Worm (Caenorhabditis elegans) whole organism, young adult: ENCODE results near the gene samt-1.

Experiments used
- B0336.3 ChIP-seq: fragments of 200-800 bp; sonication (Bioruptor generic); IDR thresholded peaks from 2 replicates; pipeline ENCODE4 v1.3.6; 2022; ENCODE audit warnings: missing genetic modification characterization, missing compliant biosample characterization
- C06A6.2 ChIP-seq: fragments of 200-800 bp; sonication (Bioruptor generic); conservative IDR thresholded peaks from 2 replicates; pipeline ENCODE4 v1.3.6; 2022; ENCODE audit warnings: missing genetic modification characterization, missing compliant biosample characterization
- D2030.7 ChIP-seq: fragments of 200-800 bp; sonication (Bioruptor generic); IDR thresholded peaks from 2 replicates; pipeline ENCODE4 v1.3.6; 2022; ENCODE audit warnings: missing genetic modification reagents, missing genetic modification characterization, missing compliant biosample characterization
- F22D6.2 ChIP-seq: sonication (generic microtip); optimal IDR thresholded peaks from 2 replicates; lab custom pipeline; 2016; ENCODE audit warnings: mild to moderate bottlenecking, missing genetic modification characterization, missing compliant biosample characterization
- F33H1.4 ChIP-seq: fragments of 200-800 bp; sonication (Bioruptor generic); IDR thresholded peaks from 2 replicates; pipeline ENCODE4 v1.3.6; 2022; ENCODE audit warnings: missing genetic modification reagents, missing genetic modification characterization, missing compliant biosample characterization
- F37B4.10 ChIP-seq: fragments of 200-800 bp; sonication (Bioruptor generic); IDR thresholded peaks from 2 replicates; pipeline ENCODE4 v1.3.6; 2022; ENCODE audit warnings: missing genetic modification characterization, missing compliant biosample characterization
- F55B11.4 ChIP-seq: sonication (generic microtip); optimal IDR thresholded peaks from 2 replicates; lab custom pipeline; 2016; ENCODE audit warnings: missing compliant biosample characterization, missing genetic modification characterization, borderline replicate concordance; ENCODE audit not compliant: insufficient read depth
- F57A8.1 ChIP-seq: fragments of 200-800 bp; sonication (Bioruptor generic); optimal IDR thresholded peaks from 2 replicates; lab custom pipeline; 2018; ENCODE audit warnings: mild to moderate bottlenecking, missing genetic modification characterization, moderate library complexity, missing compliant biosample characterization
- K11D2.4 ChIP-seq: fragments of 200-800 bp; sonication (Bioruptor generic); IDR thresholded peaks from 2 replicates; pipeline ENCODE4 v1.3.6; 2022; ENCODE audit warnings: missing genetic modification reagents, missing genetic modification characterization, missing compliant biosample characterization
- Y67H2A.10 ChIP-seq: fragments of 200-800 bp; sonication (Bioruptor generic); conservative IDR thresholded peaks from 2 replicates; pipeline ENCODE4 v1.3.6; 2022; ENCODE audit warnings: missing genetic modification reagents, missing genetic modification characterization, missing compliant biosample characterization
- akir-1 ChIP-seq: fragments of 200-800 bp; sonication (Bioruptor generic); optimal IDR thresholded peaks from 2 replicates; lab custom pipeline; 2018; ENCODE audit warnings: mild to moderate bottlenecking, missing genetic modification characterization, moderate library complexity, missing compliant biosample characterization
- atf-7 ChIP-seq: sonication (generic microtip); optimal IDR thresholded peaks from 2 replicates; lab custom pipeline; 2017; ENCODE audit warnings: mild to moderate bottlenecking, missing genetic modification characterization, missing compliant biosample characterization
- athp-1 ChIP-seq: sonication (generic microtip); optimal IDR thresholded peaks from 2 replicates; lab custom pipeline; 2017; ENCODE audit warnings: mild to moderate bottlenecking, missing genetic modification characterization, missing compliant biosample characterization
- attf-5 ChIP-seq: fragments of 200-800 bp; sonication (Bioruptor generic); optimal IDR thresholded peaks from 2 replicates; lab custom pipeline; 2018; ENCODE audit warnings: mild to moderate bottlenecking, missing genetic modification characterization, missing compliant biosample characterization
- attf-6 ChIP-seq: fragments of 200-800 bp; sonication (Bioruptor generic); IDR thresholded peaks from 2 replicates; pipeline ENCODE4 v1.3.6; 2022; ENCODE audit warnings: missing genetic modification reagents, missing genetic modification characterization, missing compliant biosample characterization
- cebp-2 ChIP-seq: fragments of 200-800 bp; sonication (Bioruptor generic); IDR thresholded peaks from 2 replicates; pipeline ENCODE4 v1.3.6; 2022; ENCODE audit warnings: missing genetic modification characterization, missing compliant biosample characterization
- ceh-40 ChIP-seq: fragments of 200-800 bp; sonication (Bioruptor generic); IDR thresholded peaks from 2 replicates; pipeline ENCODE4 v1.3.6; 2022; ENCODE audit warnings: missing genetic modification characterization, missing compliant biosample characterization
- chd-7 ChIP-seq: sonication (generic microtip); optimal IDR thresholded peaks from 2 replicates; lab custom pipeline; 2016; ENCODE audit warnings: mild to moderate bottlenecking, missing genetic modification characterization, moderate library complexity, missing compliant biosample characterization
- dox-1 ChIP-seq: fragments of 200-800 bp; sonication (Bioruptor generic); IDR thresholded peaks from 2 replicates; pipeline ENCODE4 v1.3.6; 2022; ENCODE audit warnings: missing genetic modification reagents, missing genetic modification characterization, missing compliant biosample characterization
- dpl-1 ChIP-seq: fragments of 150-350 bp; optimal IDR thresholded peaks from 2 replicates; lab custom pipeline; 2014; ENCODE audit warnings: missing biosample characterization, missing genetic modification reagents, missing genetic modification characterization
- ekl-4 ChIP-seq: fragments of 200-800 bp; sonication (Bioruptor generic); IDR thresholded peaks from 2 replicates; pipeline ENCODE4 v1.3.6; 2022; ENCODE audit warnings: missing genetic modification reagents, missing genetic modification characterization, missing compliant biosample characterization
- hlh-12 ChIP-seq: sonication (generic microtip); optimal IDR thresholded peaks from 2 replicates; lab custom pipeline; 2016; ENCODE audit warnings: missing genetic modification characterization, missing compliant biosample characterization
- let-607 ChIP-seq, 2 experiments: fragments of 200-800 bp in 1 of 2; sonication (Bioruptor generic) in 1 of 2; sonication (generic microtip) in 1 of 2; optimal IDR thresholded peaks; 2 replicates each; lab custom pipeline; 2016 to 2018; ENCODE audit warnings: mild to moderate bottlenecking in 2 of 2, missing compliant biosample characterization in 2 of 2, missing genetic modification characterization in 2 of 2, moderate library complexity in 2 of 2, missing genotype in 1 of 2
- lir-1 ChIP-seq: fragments of 200-800 bp; sonication (Bioruptor generic); conservative IDR thresholded peaks from 2 replicates; pipeline ENCODE4 v1.3.6; 2022; ENCODE audit warnings: missing genetic modification reagents, missing genetic modification characterization, missing compliant biosample characterization
- lsl-1 ChIP-seq: fragments of 200-800 bp; sonication (Bioruptor generic); optimal IDR thresholded peaks from 2 replicates; lab custom pipeline; 2018; ENCODE audit warnings: mild to moderate bottlenecking, missing genetic modification characterization, moderate library complexity, missing compliant biosample characterization
- madf-10 ChIP-seq: sonication (generic microtip); optimal IDR thresholded peaks from 2 replicates; lab custom pipeline; 2016; ENCODE audit warnings: mild to moderate bottlenecking, missing genetic modification characterization, missing compliant biosample characterization
- madf-6 ChIP-seq: fragments of 200-800 bp; sonication (Bioruptor generic); IDR thresholded peaks from 2 replicates; pipeline ENCODE4 v1.3.6; 2022; ENCODE audit warnings: missing genetic modification reagents, missing genetic modification characterization, missing compliant biosample characterization
- mcd-1 ChIP-seq: fragments of 200-800 bp; sonication (Bioruptor generic); IDR thresholded peaks from 2 replicates; pipeline ENCODE4 v1.3.6; 2022; ENCODE audit warnings: missing genetic modification reagents, missing genetic modification characterization, missing compliant biosample characterization
- mel-28 ChIP-seq: sonication (generic microtip); optimal IDR thresholded peaks from 2 replicates; lab custom pipeline; 2016; ENCODE audit warnings: borderline replicate concordance, mild to moderate bottlenecking, missing genetic modification characterization, missing compliant biosample characterization
- nfya-1 ChIP-seq: sonication (generic microtip); optimal IDR thresholded peaks from 2 replicates; lab custom pipeline; 2017; ENCODE audit warnings: antibody characterized with exemption, missing compliant biosample characterization, missing genetic modification characterization, borderline replicate concordance; ENCODE audit not compliant: insufficient read depth
- nhr-80 ChIP-seq: sonication (generic microtip); optimal IDR thresholded peaks from 2 replicates; lab custom pipeline; 2016; ENCODE audit warnings: missing genetic modification characterization, missing compliant biosample characterization
- sdz-38 ChIP-seq: sonication (generic microtip); optimal IDR thresholded peaks from 2 replicates; lab custom pipeline; 2016; ENCODE audit warnings: missing genotype, missing genetic modification characterization, missing compliant biosample characterization
- snpc-1.1 ChIP-seq: sonication (generic microtip); optimal IDR thresholded peaks from 2 replicates; lab custom pipeline; 2017; ENCODE audit warnings: missing genetic modification characterization, mild to moderate bottlenecking, missing compliant biosample characterization, antibody characterized with exemption, moderate library complexity, missing genotype, missing genetic modification reagents; ENCODE audit not compliant: insufficient read depth
- snpc-4 ChIP-seq, 5 experiments: fragments of 150-350 bp in 1 of 5; sonication (generic microtip) in 4 of 5; optimal IDR thresholded peaks; 2 replicates each; lab custom pipeline; 2014 to 2018; ENCODE audit warnings: missing genetic modification characterization in 5 of 5, missing biosample characterization in 3 of 5, antibody characterized with exemption in 2 of 5, mild to moderate bottlenecking in 2 of 5, missing compliant biosample characterization in 2 of 5, missing genotype in 2 of 5, moderate library complexity in 2 of 5, missing genetic modification reagents in 1 of 5
- tbp1 ChIP-seq: fragments of 200-800 bp; sonication (Bioruptor generic); optimal IDR thresholded peaks from 2 replicates; lab custom pipeline; 2018; ENCODE audit warnings: mild to moderate bottlenecking, missing genetic modification characterization, missing compliant biosample characterization
- tbx-9 ChIP-seq: sonication (generic microtip); optimal IDR thresholded peaks from 2 replicates; lab custom pipeline; 2016; ENCODE audit warnings: borderline replicate concordance, missing genetic modification characterization, inconsistent platforms, missing compliant biosample characterization
- zfh-2 ChIP-seq: fragments of 200-800 bp; sonication (Bioruptor generic); conservative IDR thresholded peaks from 2 replicates; pipeline ENCODE4 v1.3.6; 2022; ENCODE audit warnings: missing genetic modification reagents, missing genetic modification characterization, missing compliant biosample characterization
- zim-3 ChIP-seq: sonication (generic microtip); optimal IDR thresholded peaks from 2 replicates; lab custom pipeline; 2017; ENCODE audit warnings: mild to moderate bottlenecking, missing genetic modification characterization, moderate library complexity, missing compliant biosample characterization
- ztf-18 ChIP-seq: sonication (generic microtip); optimal IDR thresholded peaks from 2 replicates; lab custom pipeline; 2016; ENCODE audit warnings: missing genotype, mild to moderate bottlenecking, missing genetic modification characterization, missing compliant biosample characterization
- ztf-25 ChIP-seq: fragments of 200-800 bp; sonication (Bioruptor generic); IDR thresholded peaks from 2 replicates; pipeline ENCODE4 v1.3.6; 2022; ENCODE audit warnings: missing genetic modification reagents, missing genetic modification characterization, missing compliant biosample characterization
- ztf-3 ChIP-seq: fragments of 200-800 bp; sonication (Bioruptor generic); optimal IDR thresholded peaks from 2 replicates; lab custom pipeline; 2018; ENCODE audit warnings: mild to moderate bottlenecking, missing genetic modification characterization, missing compliant biosample characterization
- ztf-6 ChIP-seq: fragments of 200-800 bp; sonication (Bioruptor generic); IDR thresholded peaks from 2 replicates; pipeline ENCODE4 v1.3.6; 2022; ENCODE audit warnings: missing genetic modification reagents, missing genetic modification characterization, missing compliant biosample characterization

samt-1 gene

ce11 chrIV:2931228-2931627 is at the start of gene samt-1:
Gene samt-1 (plus strand): TSS chrIV:2931403.
- no peak for TF ChIP-seq athp-1
- peak; percentile 35 for TF ChIP-seq nhr-80
- no peak for TF ChIP-seq tbp1 (GFP tag; lab: Kevin White, UChicago)
- TF ChIP-seq attf-5, result peak; percentile 3
- no peak for TF ChIP-seq snpc-4 (GFP tag; optimal IDR thresholded peaks at IDR 0.05; lab: Kevin White, UChicago)
- TF ChIP-seq snpc-4 (tag; optimal IDR thresholded peaks at IDR 0.05; lab: Kevin White, UChicago), result no peak
- no peak for TF ChIP-seq attf-6
- no peak for TF ChIP-seq F22D6.2 (tag; lab: Kevin White, UChicago)
- peak; percentile 78 for TF ChIP-seq zfh-2 (GFP tag; lab: Robert Waterston, UW)
- no peak for TF ChIP-seq atf-7 (tag; lab: Kevin White, UChicago)
- TF ChIP-seq madf-6 (GFP tag; lab: Robert Waterston, UW), result no peak
- TF ChIP-seq F37B4.10, result no peak
- TF ChIP-seq ztf-3 (GFP tag; lab: Kevin White, UChicago), result no peak
- TF ChIP-seq Y67H2A.10 (GFP tag; lab: Robert Waterston, UW), result no peak
- TF ChIP-seq dpl-1 (GFP tag; lab: Kevin White, UChicago), result no peak
- no peak for TF ChIP-seq B0336.3
- 0 out of 2 replicates have a peak, but pooled peaks have one; percentile 19 for TF ChIP-seq dox-1
- TF ChIP-seq ztf-18 (tag; lab: Kevin White, UChicago), result peak; percentile 40
- TF ChIP-seq, all 124 proteins: peak for 5

DNA sequence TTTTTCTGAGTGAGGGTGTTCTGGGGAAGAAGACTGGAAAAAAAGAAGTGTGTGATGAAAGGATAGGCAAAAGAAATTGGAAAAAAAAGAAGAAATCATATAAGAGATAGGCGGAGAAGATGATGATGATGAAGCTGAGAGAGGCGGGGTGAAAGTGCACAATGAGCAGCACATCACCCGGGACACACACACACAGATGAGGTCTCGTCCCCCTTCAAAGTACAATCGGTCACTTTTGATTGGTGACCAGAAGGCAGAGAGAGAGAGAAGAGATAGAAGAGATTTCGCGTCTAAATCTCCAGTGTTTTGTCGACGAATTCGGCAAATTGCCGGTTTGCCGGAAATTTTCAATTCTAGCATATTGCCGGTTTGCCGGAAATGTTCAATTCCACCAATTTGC is 45.9 kb upstream of the samt-1 start:
- TF ChIP-seq ekl-4 (GFP tag; lab: Robert Waterston, UW) (no peak), D2030.7 (GFP tag; lab: Robert Waterston, UW) (no peak), ceh-40 (no peak), tbx-9 (no peak), dox-1 (no peak), chd-7 (no peak), lir-1 (GFP tag; lab: Robert Waterston, UW) (no peak), hlh-12 (tag; lab: Kevin White, UChicago) (no peak), F55B11.4 (tag; lab: Kevin White, UChicago) (no peak), lsl-1 (GFP tag; lab: Kevin White, UChicago) (no peak), snpc-4 (GFP tag; optimal IDR thresholded peaks at IDR 0.05; lab: Kevin White, UChicago) (no peak), snpc-4 (tag; optimal IDR thresholded peaks at IDR 0.05; lab: Kevin White, UChicago) (no peak), dpl-1 (GFP tag; lab: Kevin White, UChicago) (no peak), ztf-25 (GFP tag; lab: Robert Waterston, UW) (no peak), nfya-1 (tag; lab: Kevin White, UChicago) (no peak), ztf-3 (GFP tag; lab: Kevin White, UChicago) (no peak), madf-10 (no peak), mel-28 (tag; lab: Kevin White, UChicago) (no peak)

ce11 chrIV:2886655-2887054 is 44.5 kb upstream of the samt-1 start, which contains the start of gene dml-1:
Gene dml-1 (plus strand): TSS chrIV:2886955.
- TF ChIP-seq snpc-1.1 (tag; lab: Kevin White, UChicago), result no peak
- no peak for TF ChIP-seq madf-10
- no peak for TF ChIP-seq athp-1
- no peak for TF ChIP-seq C06A6.2 (GFP tag; lab: Robert Waterston, UW)
- no peak for TF ChIP-seq mcd-1
- no peak for TF ChIP-seq F33H1.4 (GFP tag; lab: Robert Waterston, UW)
- no peak for TF ChIP-seq Y67H2A.10 (GFP tag; lab: Robert Waterston, UW)
- TF ChIP-seq sdz-38 (tag; lab: Kevin White, UChicago), result no peak
- TF ChIP-seq F57A8.1, result no peak
- TF ChIP-seq akir-1 (GFP tag; lab: Kevin White, UChicago), result no peak
- no peak for TF ChIP-seq K11D2.4
- no peak for TF ChIP-seq zim-3 (tag; lab: Kevin White, UChicago)
- TF ChIP-seq attf-5, result no peak
- no peak for TF ChIP-seq lsl-1 (GFP tag; lab: Kevin White, UChicago)
- no peak for TF ChIP-seq let-607 (tag; optimal IDR thresholded peaks at IDR 0.05; lab: Kevin White, UChicago)
- no peak for TF ChIP-seq ztf-25 (GFP tag; lab: Robert Waterston, UW)
- no peak for TF ChIP-seq dpl-1 (GFP tag; lab: Kevin White, UChicago)
- no peak for TF ChIP-seq cebp-2
- TF ChIP-seq tbx-9, result no peak
- TF ChIP-seq ztf-6 (GFP tag; lab: Robert Waterston, UW), result no peak
